Worm (Caenorhabditis elegans): ENCODE measurements around the gene K10B4.3.

Gene K10B4.3

ce11 chrII:87937-88336, 33.1 kb downstream of the K10B4.3 start:
- TF ChIP-seq unc-62 (GFP tag; optimal IDR thresholded peaks at IDR 0.05) = no peak

ce11 chrII:86794-87193, 34.2 kb downstream of the K10B4.3 start:
- TF ChIP-seq unc-62 (GFP tag; optimal IDR thresholded peaks at IDR 0.05) = no peak

- TF ChIP-seq unc-62 (GFP tag; optimal IDR thresholded peaks at IDR 0.05) = no peak
These were observed 36.9 kb downstream of the K10B4.3 start, which contains the start of gene C50D2.6 for ce11 chrII:84134-84533. Gene C50D2.6, plus strand, starts transcription at chrII:84434.

ce11 chrII:79166-79565, 41.9 kb downstream of the K10B4.3 start, which contains the start of gene C23H3.9:
Gene C23H3.9, minus strand, starts transcription at chrII:79266.
- no peak for TF ChIP-seq unc-62 (GFP tag; optimal IDR thresholded peaks at IDR 0.05)

- TF ChIP-seq unc-62 (GFP tag; optimal IDR thresholded peaks at IDR 0.05) = no peak
These were observed 44.4 kb downstream of the K10B4.3 start for ce11 chrII:76662-77061.

ce11 chrII:75831-76230, 45.2 kb downstream of the K10B4.3 start:
- no peak for TF ChIP-seq unc-62 (GFP tag; optimal IDR thresholded peaks at IDR 0.05)

- TF ChIP-seq unc-62 (GFP tag; optimal IDR thresholded peaks at IDR 0.05) = no peak
These were observed 47.1 kb downstream of the K10B4.3 start for ce11 chrII:73892-74291.

- TF ChIP-seq unc-62 (GFP tag; optimal IDR thresholded peaks at IDR 0.05) = no peak
These were observed 47.7 kb downstream of the K10B4.3 start for ce11 chrII:73329-73728.

- TF ChIP-seq unc-62 (GFP tag; optimal IDR thresholded peaks at IDR 0.05) = no peak
These were observed 51.7 kb downstream of the K10B4.3 start, which contains the start of gene egl-26 for ce11 chrII:69354-69753. Gene egl-26, plus strand, starts transcription at chrII:69654.

ce11 chrII:68757-69156, 52.3 kb downstream of the K10B4.3 start:
- no peak for TF ChIP-seq unc-62 (GFP tag; optimal IDR thresholded peaks at IDR 0.05)

- no peak for TF ChIP-seq unc-62 (GFP tag; optimal IDR thresholded peaks at IDR 0.05)
These were observed 53.4 kb downstream of the K10B4.3 start for ce11 chrII:67663-68062.

ce11 chrII:66322-66721, 54.7 kb downstream of the K10B4.3 start:
- TF ChIP-seq unc-62 (GFP tag; optimal IDR thresholded peaks at IDR 0.05) = no peak

ce11 chrII:65484-65883, 55.5 kb downstream of the K10B4.3 start:
- TF ChIP-seq unc-62 (GFP tag; optimal IDR thresholded peaks at IDR 0.05) = no peak

Data from whole organism, dauer.